Fruit fly (Drosophila melanogaster): Measurements from ENCODE around the gene mRRF1.

mRRF1 gene

DNA sequence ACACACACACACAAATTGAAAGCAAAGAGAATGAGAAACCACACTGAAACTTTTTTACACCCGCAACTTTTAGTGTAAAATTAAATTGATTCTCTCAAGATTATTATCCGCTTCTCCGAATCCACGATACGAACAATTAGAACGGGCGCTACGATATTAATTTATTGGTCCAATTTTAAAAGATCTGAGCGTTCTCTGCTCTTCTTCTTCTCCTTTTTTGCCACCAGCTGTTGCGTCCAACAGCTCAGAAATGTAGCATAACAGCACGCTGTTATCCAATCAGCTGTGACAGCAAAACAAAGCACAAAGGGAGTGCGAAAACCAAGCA is 5.5 kb upstream of the mRRF1 start, which contains the start of the genes UGP and Svip (continued):
- no peak for TF ChIP-seq CG1621 (tag; optimal IDR thresholded peaks at IDR 0.05)
- TF ChIP-seq Blimp-1 (GFP tag; optimal IDR thresholded peaks at IDR 0.05), result no peak
- no peak for TF ChIP-seq CG9139 (GFP tag; optimal IDR thresholded peaks at IDR 0.05)
- no peak for TF ChIP-seq vri (GFP tag; optimal IDR thresholded peaks at IDR 0.05)
- TF ChIP-seq cyc (GFP tag; optimal IDR thresholded peaks at IDR 0.05), result no peak
- peak; percentile 0 for TF ChIP-seq CG3032 (tag; optimal IDR thresholded peaks at IDR 0.05)
- no peak for TF ChIP-seq Lpt (GFP tag; optimal IDR thresholded peaks at IDR 0.05)
- TF ChIP-seq lz (GFP tag; optimal IDR thresholded peaks at IDR 0.05), result peak; percentile 34
- TF ChIP-seq CG6276 (GFP tag; optimal IDR thresholded peaks at IDR 0.05), result no peak
- no peak for TF ChIP-seq spab (GFP tag; optimal IDR thresholded peaks at IDR 0.05)
- TF ChIP-seq esn (GFP tag; optimal IDR thresholded peaks at IDR 0.05), result peak; percentile 57
- TF ChIP-seq fkh (GFP tag; optimal IDR thresholded peaks at IDR 0.05), result no peak
- TF ChIP-seq OdsH (GFP tag; optimal IDR thresholded peaks at IDR 0.05), result peak; percentile 17
- no peak for TF ChIP-seq acj6 (GFP tag; optimal IDR thresholded peaks at IDR 0.05)

DNA sequence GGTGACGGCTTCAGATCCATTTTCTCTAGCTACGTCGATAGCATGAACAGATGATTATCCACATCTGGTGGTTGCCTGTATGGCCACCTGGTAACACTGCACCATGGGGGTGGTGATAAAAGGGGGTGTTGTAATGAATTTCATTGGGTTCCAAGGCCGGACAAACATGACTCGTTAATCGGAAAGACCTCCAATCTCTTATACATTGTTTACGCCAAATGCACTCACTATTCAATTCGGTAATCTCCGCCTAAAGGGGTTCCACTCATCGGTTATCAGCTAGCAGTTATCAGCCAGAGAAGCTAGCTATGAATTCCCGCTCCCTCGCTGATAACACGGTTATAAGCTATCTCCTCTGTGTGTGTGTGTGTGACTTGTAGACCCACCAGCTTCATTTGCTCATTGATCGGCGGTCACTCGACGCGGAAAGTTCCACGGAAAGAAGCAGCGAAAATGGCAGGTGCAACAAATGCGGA is 3.9 kb upstream of the mRRF1 start, which contains the start of gene Pdxk:
TSS of gene Pdxk (plus strand) at position 100 of the 476 bp plus-strand sequence.
- TF ChIP-seq lz (GFP tag; optimal IDR thresholded peaks at IDR 0.05) (no peak), CG1621 (tag; optimal IDR thresholded peaks at IDR 0.05) (peak; percentile 2), CG6854 (GFP tag; optimal IDR thresholded peaks at IDR 0.05) (peak; percentile 19), achi (GFP tag; optimal IDR thresholded peaks at IDR 0.05) (no peak), dac (GFP tag; optimal IDR thresholded peaks at IDR 0.05) (no peak), Gug (GFP tag; IDR thresholded peaks at IDR 0.05) (no peak), Eip75B (GFP tag; optimal IDR thresholded peaks at IDR 0.05) (peak; percentile 43), net (GFP tag; optimal IDR thresholded peaks at IDR 0.05) (peak; percentile 3), dsx (GFP tag; optimal IDR thresholded peaks at IDR 0.05; ENCODE audit: poor library complexity, severe bottlenecking) (peak; percentile 39), fkh (GFP tag; optimal IDR thresholded peaks at IDR 0.05) (peak; percentile 84), Sox14 (GFP tag; optimal IDR thresholded peaks at IDR 0.05) (peak; percentile 12), CG11294 (GFP tag; IDR thresholded peaks at IDR 0.05) (no peak), Met (GFP tag; optimal IDR thresholded peaks at IDR 0.05) (no peak), vri (GFP tag; optimal IDR thresholded peaks at IDR 0.05) (peak; percentile 45), acj6 (GFP tag; optimal IDR thresholded peaks at IDR 0.05) (no peak), CG9139 (GFP tag; optimal IDR thresholded peaks at IDR 0.05) (no peak), Ets21C (GFP tag; optimal IDR thresholded peaks at IDR 0.05) (no peak), CG10669 (GFP tag; optimal IDR thresholded peaks at IDR 0.05) (peak; percentile 71), esn (GFP tag; optimal IDR thresholded peaks at IDR 0.05) (peak; percentile 3), CG3919 (GFP tag; optimal IDR thresholded peaks at IDR 0.05) (no peak), CG4318 (GFP tag; optimal IDR thresholded peaks at IDR 0.05) (no peak), CG16779 (tag; optimal IDR thresholded peaks at IDR 0.05) (peak; percentile 39), ss (GFP tag; optimal IDR thresholded peaks at IDR 0.05) (peak; percentile 14 to 20), CG10631 (GFP tag; optimal IDR thresholded peaks at IDR 0.05) (no peak), svp (GFP tag) (peak; percentile 89), CG8119 (GFP tag; IDR thresholded peaks at IDR 0.05) (0 out of 3 replicates have a peak, but pooled peaks have one; percentile 30), Eip78C (GFP tag) (peak; percentile 74), CG6276 (GFP tag; optimal IDR thresholded peaks at IDR 0.05) (peak; percentile 30)

DNA sequence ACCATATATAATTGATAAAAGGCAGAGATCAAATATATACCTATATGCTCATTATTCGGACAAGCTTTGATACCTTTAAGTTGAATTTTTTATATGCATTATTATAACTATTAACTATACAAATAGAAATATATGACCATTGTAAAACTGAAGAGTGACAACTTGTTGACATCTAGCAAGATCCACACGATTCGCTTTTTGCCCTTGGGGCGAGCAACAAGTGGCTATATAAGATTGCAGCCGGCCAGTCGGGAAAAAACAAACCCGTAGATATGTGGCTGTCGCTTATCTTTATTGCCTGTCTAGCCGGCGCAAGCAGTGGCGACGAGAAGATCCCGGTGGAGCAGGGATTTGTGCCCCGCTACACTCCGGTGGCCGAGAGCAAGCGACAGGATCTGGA is 2.3 kb upstream of the mRRF1 start, which contains the start of gene CG34456:
TSS of gene CG34456 (plus strand) at position 215 of the 400 bp plus-strand sequence.
- TF ChIP-seq Eip75B (GFP tag; optimal IDR thresholded peaks at IDR 0.05), result no peak
- peak; percentile 81 for TF ChIP-seq svp (GFP tag)
- no peak for TF ChIP-seq CG16779 (tag; optimal IDR thresholded peaks at IDR 0.05)
- no peak for TF ChIP-seq CG7368 (GFP tag; optimal IDR thresholded peaks at IDR 0.05)
- TF ChIP-seq lz (GFP tag; optimal IDR thresholded peaks at IDR 0.05), result no peak
- TF ChIP-seq CG8632 (GFP tag; optimal IDR thresholded peaks at IDR 0.05), result no peak
- no peak for TF ChIP-seq net (GFP tag; optimal IDR thresholded peaks at IDR 0.05)
- peak; percentile 25 for TF ChIP-seq fkh (GFP tag; optimal IDR thresholded peaks at IDR 0.05)
- no peak for TF ChIP-seq dsx (GFP tag; optimal IDR thresholded peaks at IDR 0.05; ENCODE audit: poor library complexity, severe bottlenecking)
- TF ChIP-seq Eip93F (GFP tag; optimal IDR thresholded peaks at IDR 0.05), result no peak
- TF ChIP-seq Eip78C (GFP tag), result peak; percentile 59
- TF ChIP-seq pdm3 (GFP tag; optimal IDR thresholded peaks at IDR 0.05), result no peak
- TF ChIP-seq CG6163 (GFP tag; IDR thresholded peaks at IDR 0.05), result 0 out of 3 replicates have a peak, but pooled peaks have one; percentile 39
- TF ChIP-seq CG6808 (GFP tag; optimal IDR thresholded peaks at IDR 0.05), result peak; percentile 19
- no peak for TF ChIP-seq cyc (GFP tag; optimal IDR thresholded peaks at IDR 0.05)
- no peak for TF ChIP-seq CG32006 (GFP tag; optimal IDR thresholded peaks at IDR 0.05)
- TF ChIP-seq topi (GFP tag; optimal IDR thresholded peaks at IDR 0.05), result no peak
